Fruit fly (Drosophila melanogaster) whole organism, embryonic: ENCODE results near the gene CG46397.
A peak's percentile ranks its signal among the peaks of the same experiment; 100 is the strongest.

Experiments used
- Atf3 ChIP-seq: fragments of 200-800 bp; sonication (Bioruptor generic); optimal IDR thresholded peaks from 3 replicates; lab custom pipeline; 2016; ENCODE audit warnings: missing biosample characterization, missing genetic modification characterization
- CG10321 ChIP-seq: fragments of 200-800 bp; sonication (Bioruptor generic); IDR thresholded peaks from 2 replicates; pipeline ENCODE4 v1.3.6; 2022; ENCODE audit warnings: missing biosample characterization, missing genetic modification characterization
- CG11504 ChIP-seq: fragments of 200-800 bp; sonication (Bioruptor generic); optimal IDR thresholded peaks from 3 replicates; lab custom pipeline; 2019; ENCODE audit warnings: missing biosample characterization, mild to moderate bottlenecking, missing genetic modification characterization, moderate library complexity
- CG12155 ChIP-seq: fragments of 200-800 bp; sonication (Bioruptor generic); optimal IDR thresholded peaks from 3 replicates; lab custom pipeline; 2016; ENCODE audit warnings: missing biosample characterization, missing genetic modification characterization
- CG13296 ChIP-seq: fragments of 200-800 bp; sonication (Bioruptor generic); optimal IDR thresholded peaks from 3 replicates; lab custom pipeline; 2018; ENCODE audit warnings: missing biosample characterization, mild to moderate bottlenecking, missing genetic modification characterization
- CG13894 ChIP-seq: fragments of 200-800 bp; sonication (Bioruptor generic); optimal IDR thresholded peaks from 3 replicates; lab custom pipeline; 2018; ENCODE audit warnings: missing biosample characterization, mild to moderate bottlenecking, missing genetic modification characterization, moderate library complexity
- CG14014 ChIP-seq: fragments of 200-800 bp; sonication (Bioruptor generic); IDR thresholded peaks from 2 replicates; pipeline ENCODE4 v1.3.6; 2022; ENCODE audit warnings: missing biosample characterization, missing genetic modification characterization
- CG1647 ChIP-seq: fragments of 200-800 bp; sonication (Bioruptor generic); optimal IDR thresholded peaks from 3 replicates; lab custom pipeline; 2016; ENCODE audit warnings: missing biosample characterization, missing genetic modification characterization
- CG17568 ChIP-seq: fragments of 200-800 bp; sonication (Bioruptor generic); optimal IDR thresholded peaks from 2 replicates; lab custom pipeline; 2018; ENCODE audit warnings: missing biosample characterization, mild to moderate bottlenecking, missing genetic modification characterization, moderate library complexity
- CG18599 ChIP-seq: fragments of 200-800 bp; sonication (Bioruptor generic); optimal IDR thresholded peaks from 3 replicates; lab custom pipeline; 2017; ENCODE audit warnings: missing biosample characterization, missing genetic modification characterization, mild to moderate bottlenecking, moderate library complexity, missing genetic modification reagents
- CG2116 ChIP-seq: fragments of 200-800 bp; sonication (Bioruptor generic); optimal IDR thresholded peaks from 3 replicates; lab custom pipeline; 2018; ENCODE audit warnings: missing biosample characterization, mild to moderate bottlenecking, missing genetic modification characterization
- CG2678 ChIP-seq: fragments of 200-800 bp; sonication (Bioruptor generic); optimal IDR thresholded peaks from 3 replicates; lab custom pipeline; 2019; ENCODE audit warnings: missing biosample characterization, mild to moderate bottlenecking, missing genetic modification characterization, moderate library complexity
- CG32532 ChIP-seq: fragments of 200-800 bp; sonication (Bioruptor generic); IDR thresholded peaks from 2 replicates; pipeline ENCODE4 v1.3.6; 2022; ENCODE audit warnings: missing biosample characterization, missing genetic modification characterization
- CG34376 ChIP-seq: fragments of 200-800 bp; sonication (Bioruptor generic); optimal IDR thresholded peaks from 2 replicates; lab custom pipeline; 2018; ENCODE audit warnings: missing biosample characterization, mild to moderate bottlenecking, missing genetic modification characterization
- CG3995 ChIP-seq: fragments of 200-800 bp; sonication (Bioruptor generic); optimal IDR thresholded peaks from 3 replicates; lab custom pipeline; 2016; ENCODE audit warnings: missing biosample characterization, missing genetic modification characterization
- CG4707 ChIP-seq: fragments of 200-800 bp; sonication (Bioruptor generic); optimal IDR thresholded peaks from 2 replicates; lab custom pipeline; 2018; ENCODE audit warnings: missing biosample characterization, mild to moderate bottlenecking, missing genetic modification characterization, moderate library complexity
- CG7357 ChIP-seq: fragments of 200-800 bp; sonication (Bioruptor generic); IDR thresholded peaks from 3 replicates; pipeline ENCODE4 v1.3.6; 2022; ENCODE audit warnings: missing biosample characterization, missing genetic modification characterization
- CG7372 ChIP-seq: fragments of 200-800 bp; sonication (Bioruptor generic); IDR thresholded peaks from 2 replicates; pipeline ENCODE4 v1.3.6; 2022; ENCODE audit warnings: missing biosample characterization, missing genetic modification characterization
- CG7987 ChIP-seq: fragments of 200-800 bp; sonication (Bioruptor generic); optimal IDR thresholded peaks from 2 replicates; lab custom pipeline; 2018; ENCODE audit warnings: missing biosample characterization, mild to moderate bottlenecking, missing genetic modification characterization, moderate library complexity
- CHES-1-like ChIP-seq: fragments of 200-800 bp; sonication (Bioruptor generic); optimal IDR thresholded peaks from 2 replicates; lab custom pipeline; 2016; ENCODE audit warnings: missing biosample characterization, missing genetic modification characterization
- Dbx ChIP-seq: fragments of 200-800 bp; sonication (Bioruptor generic); IDR thresholded peaks from 3 replicates; pipeline ENCODE4 v1.3.6; 2022; ENCODE audit warnings: missing biosample characterization, missing genetic modification characterization
- Dek ChIP-seq: fragments of 200-800 bp; sonication (Bioruptor generic); optimal IDR thresholded peaks from 3 replicates; lab custom pipeline; 2019; ENCODE audit warnings: missing biosample characterization, mild to moderate bottlenecking, missing genetic modification characterization, moderate library complexity
- Dip2 ChIP-seq: fragments of 200-800 bp; sonication (Bioruptor generic); IDR thresholded peaks from 2 replicates; pipeline ENCODE4 v1.3.6; 2022; ENCODE audit warnings: missing biosample characterization, missing genetic modification characterization
- Gug ChIP-seq: fragments of 200-800 bp; sonication (Bioruptor generic); IDR thresholded peaks from 4 replicates; pipeline ENCODE4 v1.3.6; 2022; ENCODE audit warnings: missing biosample characterization, missing genetic modification characterization
- H15 ChIP-seq: fragments of 200-800 bp; sonication (Bioruptor generic); IDR thresholded peaks from 3 replicates; pipeline ENCODE4 v1.3.6; 2022; ENCODE audit warnings: missing biosample characterization, missing genetic modification characterization
- H2.0 ChIP-seq: fragments of 200-800 bp; sonication (Bioruptor generic); IDR thresholded peaks from 2 replicates; pipeline ENCODE4 v1.3.6; 2022; ENCODE audit warnings: missing biosample characterization, missing genetic modification characterization
- HLHmδ ChIP-seq: fragments of 200-800 bp; sonication (Bioruptor generic); optimal IDR thresholded peaks from 2 replicates; lab custom pipeline; 2018; ENCODE audit warnings: missing biosample characterization, mild to moderate bottlenecking, missing genetic modification characterization, moderate library complexity
- Pdp1 ChIP-seq, 2 experiments: fragments of 200-800 bp; sonication (Bioruptor generic); optimal IDR thresholded peaks; 3 replicates each; lab custom pipeline; 2016; ENCODE audit warnings: missing biosample characterization in 2 of 2, missing genetic modification characterization in 2 of 2, mild to moderate bottlenecking in 1 of 2, moderate library complexity in 1 of 2
- Rfx ChIP-seq: fragments of 200-800 bp; sonication (Bioruptor generic); IDR thresholded peaks from 2 replicates; pipeline ENCODE4 v1.3.6; 2022; ENCODE audit warnings: missing biosample characterization, missing genetic modification characterization
- bigmax ChIP-seq: fragments of 200-800 bp; sonication (Bioruptor generic); optimal IDR thresholded peaks from 2 replicates; lab custom pipeline; 2018; ENCODE audit warnings: missing biosample characterization, mild to moderate bottlenecking, missing genetic modification characterization
- chinmo ChIP-seq: fragments of 200-800 bp; sonication (Bioruptor generic); IDR thresholded peaks from 4 replicates; pipeline ENCODE4 v1.3.6; 2022; ENCODE audit warnings: missing biosample characterization, missing genetic modification characterization; ENCODE audit not compliant: partially characterized antibody
- cwo ChIP-seq: fragments of 200-800 bp; sonication (Bioruptor generic); optimal IDR thresholded peaks from 3 replicates; lab custom pipeline; 2017; ENCODE audit warnings: missing biosample characterization, missing genetic modification characterization, mild to moderate bottlenecking, moderate library complexity, missing genetic modification reagents
- en ChIP-seq: fragments of 200-800 bp; sonication (Bioruptor generic); optimal IDR thresholded peaks from 2 replicates; lab custom pipeline; 2016; ENCODE audit warnings: missing biosample characterization, missing genetic modification characterization
- exex ChIP-seq: fragments of 200-800 bp; sonication (Bioruptor generic); optimal IDR thresholded peaks from 4 replicates; lab custom pipeline; 2018; ENCODE audit warnings: missing biosample characterization, mild to moderate bottlenecking, missing genetic modification characterization, moderate library complexity
- grau ChIP-seq: fragments of 200-800 bp; optimal IDR thresholded peaks from 3 replicates; lab custom pipeline; 2019; ENCODE audit warnings: missing biosample characterization, mild to moderate bottlenecking, missing genetic modification characterization, moderate library complexity
- grn ChIP-seq: fragments of 200-800 bp; sonication (Bioruptor generic); optimal IDR thresholded peaks from 3 replicates; lab custom pipeline; 2017; ENCODE audit warnings: missing biosample characterization, missing genetic modification characterization
- insv ChIP-seq, 2 experiments: fragments of 200-800 bp; sonication (Bioruptor generic); optimal IDR thresholded peaks; 3 replicates each; lab custom pipeline; 2016 to 2018; ENCODE audit warnings: missing biosample characterization in 2 of 2, missing genetic modification characterization in 2 of 2
- kah ChIP-seq: fragments of 200-800 bp; sonication (Bioruptor generic); optimal IDR thresholded peaks from 2 replicates; lab custom pipeline; 2018; ENCODE audit warnings: missing biosample characterization, mild to moderate bottlenecking, missing genetic modification characterization
- lab ChIP-seq: fragments of 200-800 bp; sonication (Bioruptor generic); optimal IDR thresholded peaks from 3 replicates; lab custom pipeline; 2017; ENCODE audit warnings: missing biosample characterization, missing genetic modification characterization, mild to moderate bottlenecking, moderate library complexity, missing genetic modification reagents
- lbe ChIP-seq: fragments of 200-800 bp; sonication (Bioruptor generic); optimal IDR thresholded peaks from 2 replicates; lab custom pipeline; 2016; ENCODE audit warnings: missing biosample characterization, mild to moderate bottlenecking, missing genetic modification characterization
- mirr ChIP-seq: fragments of 200-800 bp; sonication (Bioruptor generic); optimal IDR thresholded peaks from 3 replicates; lab custom pipeline; 2018; ENCODE audit warnings: missing biosample characterization, mild to moderate bottlenecking, missing genetic modification characterization
- nau ChIP-seq: fragments of 200-800 bp; sonication (Bioruptor generic); optimal IDR thresholded peaks from 3 replicates; lab custom pipeline; 2017; ENCODE audit warnings: missing biosample characterization, mild to moderate bottlenecking, missing genetic modification characterization, missing genetic modification reagents
- odd ChIP-seq: fragments of 200-800 bp; sonication (Bioruptor generic); optimal IDR thresholded peaks from 2 replicates; lab custom pipeline; 2017; ENCODE audit warnings: missing biosample characterization, mild to moderate bottlenecking, missing genetic modification characterization
- p53 ChIP-seq: fragments of 200-800 bp; sonication (Bioruptor generic); optimal IDR thresholded peaks from 2 replicates; lab custom pipeline; 2016; ENCODE audit warnings: missing biosample characterization, missing genetic modification characterization
- schlank ChIP-seq: fragments of 200-800 bp; sonication (Bioruptor generic); optimal IDR thresholded peaks from 2 replicates; lab custom pipeline; 2018; ENCODE audit warnings: missing biosample characterization, mild to moderate bottlenecking, missing genetic modification characterization
- sd ChIP-seq: fragments of 200-800 bp; sonication (Bioruptor generic); optimal IDR thresholded peaks from 3 replicates; lab custom pipeline; 2018; ENCODE audit warnings: missing biosample characterization, mild to moderate bottlenecking, missing genetic modification characterization, moderate library complexity
- sens ChIP-seq: fragments of 200-800 bp; sonication (Bioruptor generic); peaks from one replicate; lab custom pipeline; 2016; ENCODE audit warnings: missing biosample characterization, missing genetic modification characterization
- so ChIP-seq: fragments of 200-800 bp; sonication (Bioruptor generic); IDR thresholded peaks from 3 replicates; pipeline ENCODE4 v1.3.6; 2022; ENCODE audit warnings: missing biosample characterization, missing genetic modification characterization
- sug ChIP-seq: fragments of 200-800 bp; optimal IDR thresholded peaks from 2 replicates; lab custom pipeline; 2019; ENCODE audit warnings: missing biosample characterization, mild to moderate bottlenecking, missing genetic modification characterization, moderate library complexity
- unpg ChIP-seq: fragments of 200-800 bp; sonication (Bioruptor generic); optimal IDR thresholded peaks from 3 replicates; lab custom pipeline; 2018; ENCODE audit warnings: missing biosample characterization, mild to moderate bottlenecking, missing genetic modification characterization, moderate library complexity

The CG46397 gene

DNA sequence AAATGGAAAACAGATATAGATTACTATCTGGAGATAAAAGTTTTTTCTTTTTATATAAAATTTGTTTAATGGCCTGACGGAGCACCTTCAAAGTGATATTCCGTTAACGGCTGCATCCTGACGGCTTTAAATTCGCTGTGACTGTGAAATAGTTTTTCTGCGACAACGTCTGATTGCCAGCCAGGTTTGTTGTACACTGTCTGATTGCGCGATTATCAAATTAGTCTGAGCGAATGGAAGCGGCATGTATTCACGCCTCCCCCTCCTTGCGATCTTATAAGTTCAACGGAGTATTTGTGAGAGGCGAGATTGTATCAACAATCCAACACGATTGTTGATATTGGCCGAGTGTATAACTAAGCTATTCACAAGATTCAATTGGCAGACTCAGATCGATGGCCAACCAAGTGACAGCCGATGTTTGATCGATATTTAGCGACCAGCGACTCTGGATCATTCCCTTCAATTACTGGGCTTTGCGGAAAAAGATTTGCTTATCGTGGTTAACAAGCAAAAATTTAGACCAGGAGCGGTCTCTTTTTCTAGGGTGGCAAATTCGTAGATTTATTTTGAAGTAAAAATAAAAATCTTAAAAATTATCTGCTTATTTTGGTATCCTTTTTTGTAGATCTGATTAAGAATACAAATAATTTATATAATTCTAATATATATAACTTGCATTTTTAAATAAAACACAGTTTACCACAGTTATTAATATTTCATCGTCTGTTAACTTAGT lies 8.7 kb downstream of the CG46397 start (continued):
- TF ChIP-seq CG17568 (GFP tag; lab: Kevin White, UChicago) (no peak), Rfx (GFP tag; lab: Robert Waterston, UW) (peak; percentile 7; the same call in 1 of the 2 replicates), Dek (tag; lab: Kevin White, UChicago) (peak; percentile 31), kah (no peak), Dbx (GFP tag; lab: Robert Waterston, UW) (peak; percentile 21; the same call in 1 of the 3 replicates), CG14014 (peak; percentile 17; the same call in 1 of the 2 replicates), unpg (GFP tag; lab: Kevin White, UChicago) (no peak), Atf3 (GFP tag; lab: Kevin White, UChicago) (no peak), H15 (GFP tag; lab: Robert Waterston, UW) (no peak), mirr (GFP tag; lab: Kevin White, UChicago) (peak; percentile 37), CG12155 (peak; percentile 9), CG13296 (peak; percentile 26), grau (peak; percentile 29), CG3995 (peak; percentile 25), CG11504 (tag; lab: Kevin White, UChicago) (peak; percentile 16), CG7357 (GFP tag; lab: Robert Waterston, UW) (no peak), CG2678 (peak; percentile 29), CG32532 (GFP tag; lab: Robert Waterston, UW) (peak; percentile 46; the same call in 1 of the 2 replicates), so (peak; percentile 14; the same call in 1 of the 3 replicates), CG10321 (0 out of 2 replicates have a peak, but pooled peaks have one; percentile 22), lab (GFP tag; lab: Kevin White, UChicago) (peak; percentile 3), schlank (tag; lab: Kevin White, UChicago) (peak; percentile 18)

- TF ChIP-seq Gug (GFP tag; lab: Robert Waterston, UW) (no peak), sd (tag; lab: Kevin White, UChicago) (peak; percentile 10), insv (GFP tag; optimal IDR thresholded peaks at IDR 0.05; lab: Kevin White, UChicago) (no peak), H2.0 (GFP tag; lab: Robert Waterston, UW) (no peak), odd (GFP tag; lab: Kevin White, UChicago) (no peak), CG1647 (GFP tag; lab: Kevin White, UChicago) (no peak), sens (GFP tag; lab: Kevin White, UChicago) (peak; percentile 47), HLHmδ (no peak), lbe (GFP tag; lab: Kevin White, UChicago) (no peak), Dip2 (GFP tag; lab: Robert Waterston, UW) (no peak), CG7372 (GFP tag; lab: Robert Waterston, UW) (no peak), Pdp1 (GFP tag; optimal IDR thresholded peaks at IDR 0.05; lab: Kevin White, UChicago) (peak in 1 of 2 experiments; percentile 56), chinmo (GFP tag; lab: Robert Waterston, UW) (no peak), bigmax (GFP tag; lab: Kevin White, UChicago) (no peak), CG34376 (peak; percentile 8), grn (GFP tag; lab: Kevin White, UChicago) (peak; percentile 62), Dbx (GFP tag; lab: Robert Waterston, UW) (no peak), CG18599 (GFP tag; lab: Kevin White, UChicago) (peak; percentile 19), sug (tag; lab: Kevin White, UChicago) (peak; percentile 46), CG13894 (no peak), en (no peak), p53 (GFP tag; lab: Kevin White, UChicago) (no peak), CG4707 (no peak), cwo (GFP tag; lab: Kevin White, UChicago) (peak; percentile 93), CG2116 (GFP tag; lab: Kevin White, UChicago) (no peak), nau (GFP tag; lab: Kevin White, UChicago) (no peak), CG7987 (GFP tag; lab: Kevin White, UChicago) (no peak), CHES-1-like (no peak), exex (tag; lab: Kevin White, UChicago) (peak; percentile 95)
Observed at dm6 chr2L:8956336-8956726, 9.3 kb downstream of the CG46397 start.
